Worm (Caenorhabditis elegans): ENCODE data around the gene mett-10.

The mett-10 gene

ce11 chrIII:10101352-10101751 is 13.5 kb upstream of the mett-10 start, which contains the start of gene kel-10:
Gene kel-10, minus strand, starts transcription at chrIII:10101452.
- TF ChIP-seq nhr-23 (tag; optimal IDR thresholded peaks at IDR 0.05) (no peak), skn-1 (tag; optimal IDR thresholded peaks at IDR 0.05) (no peak), nhr-77 (tag; optimal IDR thresholded peaks at IDR 0.05) (no peak), mml-1 (tag; optimal IDR thresholded peaks at IDR 0.05) (no peak), fkh-10 (GFP tag; optimal IDR thresholded peaks at IDR 0.05) (no peak), ZK546.5 (tag; optimal IDR thresholded peaks at IDR 0.05) (no peak), ceh-16 (tag; optimal IDR thresholded peaks at IDR 0.05) (no peak), ztf-4 (tag; optimal IDR thresholded peaks at IDR 0.05) (no peak), R02D3.7 (tag; optimal IDR thresholded peaks at IDR 0.05) (no peak), unc-39 (tag; optimal IDR thresholded peaks at IDR 0.05) (no peak), nhr-237 (tag; optimal IDR thresholded peaks at IDR 0.05) (no peak), zag-1 (tag; optimal IDR thresholded peaks at IDR 0.05) (no peak), daf-12 (tag; optimal IDR thresholded peaks at IDR 0.05) (no peak), nhr-43 (tag; optimal IDR thresholded peaks at IDR 0.05; ENCODE audit: poor library complexity, severe bottlenecking) (no peak), nhr-12 (tag; optimal IDR thresholded peaks at IDR 0.05) (no peak)

ce11 chrIII:10106390-10106789 is 8.4 kb upstream of the mett-10 start, which contains the start of gene srt-55:
Gene srt-55, minus strand, starts transcription at chrIII:10106490.
- TF ChIP-seq egl-27 (tag; optimal IDR thresholded peaks at IDR 0.05) (no peak), nhr-23 (tag; optimal IDR thresholded peaks at IDR 0.05) (no peak), nfya-1 (tag; optimal IDR thresholded peaks at IDR 0.05; ENCODE audit: insufficient read depth) (no peak), ama-1 (optimal IDR thresholded peaks at IDR 0.05) (no peak), unc-39 (tag; optimal IDR thresholded peaks at IDR 0.05) (no peak), nhr-237 (tag; optimal IDR thresholded peaks at IDR 0.05) (no peak), R02D3.7 (tag; optimal IDR thresholded peaks at IDR 0.05) (no peak), tbx-2 (tag; optimal IDR thresholded peaks at IDR 0.05) (no peak), unc-62 (GFP tag; optimal IDR thresholded peaks at IDR 0.05) (no peak), ceh-16 (tag; optimal IDR thresholded peaks at IDR 0.05) (no peak), nhr-12 (tag; optimal IDR thresholded peaks at IDR 0.05) (no peak), lsy-12 (tag; optimal IDR thresholded peaks at IDR 0.05) (no peak), daf-12 (tag; optimal IDR thresholded peaks at IDR 0.05) (no peak), ceh-28 (tag; optimal IDR thresholded peaks at IDR 0.05) (no peak), sea-2 (GFP tag; optimal IDR thresholded peaks at IDR 0.05) (no peak), mdl-1 (tag; optimal IDR thresholded peaks at IDR 0.05) (no peak), fkh-2 (tag; optimal IDR thresholded peaks at IDR 0.05) (no peak), jun-1 (tag; optimal IDR thresholded peaks at IDR 0.05) (no peak), elt-3 (tag; optimal IDR thresholded peaks at IDR 0.05) (no peak), pha-4 (tag; optimal IDR thresholded peaks at IDR 0.05) (no peak)

- TF ChIP-seq nhr-76 (tag; optimal IDR thresholded peaks at IDR 0.05): no peak
- no peak for TF ChIP-seq nhr-11 (tag; optimal IDR thresholded peaks at IDR 0.05)
- no peak for TF ChIP-seq aly-2 (tag; optimal IDR thresholded peaks at IDR 0.05)
- TF ChIP-seq ceh-28 (tag; optimal IDR thresholded peaks at IDR 0.05): no peak
- TF ChIP-seq ztf-11 (tag; optimal IDR thresholded peaks at IDR 0.05): no peak
- TF ChIP-seq R02D3.7 (tag; optimal IDR thresholded peaks at IDR 0.05): no peak
- no peak for TF ChIP-seq lin-39 (tag; optimal IDR thresholded peaks at IDR 0.05)
- TF ChIP-seq ceh-16 (tag; optimal IDR thresholded peaks at IDR 0.05): no peak
- no peak for TF ChIP-seq nhr-237 (tag; optimal IDR thresholded peaks at IDR 0.05)
- TF ChIP-seq nhr-43 (tag; optimal IDR thresholded peaks at IDR 0.05; ENCODE audit: poor library complexity, severe bottlenecking): no peak
- no peak for TF ChIP-seq ama-1 (optimal IDR thresholded peaks at IDR 0.05)
- no peak for TF ChIP-seq jun-1 (tag; optimal IDR thresholded peaks at IDR 0.05)
- TF ChIP-seq pqm-1 (tag; optimal IDR thresholded peaks at IDR 0.05): no peak
- no peak for TF ChIP-seq nhr-77 (tag; optimal IDR thresholded peaks at IDR 0.05)
- TF ChIP-seq ceh-82 (tag; optimal IDR thresholded peaks at IDR 0.05): no peak
- TF ChIP-seq egl-5 (tag; optimal IDR thresholded peaks at IDR 0.05): no peak
- no peak for TF ChIP-seq unc-39 (tag; optimal IDR thresholded peaks at IDR 0.05)
- TF ChIP-seq hmg-11 (tag; optimal IDR thresholded peaks at IDR 0.05): no peak
These were observed 5.8 kb upstream of the mett-10 start, which contains the start of gene T16H12.9 for ce11 chrIII:10108995-10109394. Gene T16H12.9, plus strand, starts transcription at chrIII:10109295.

- no peak for TF ChIP-seq sea-2 (GFP tag; optimal IDR thresholded peaks at IDR 0.05)
- no peak for TF ChIP-seq fkh-10 (GFP tag; optimal IDR thresholded peaks at IDR 0.05)
- no peak for TF ChIP-seq lsy-12 (tag; optimal IDR thresholded peaks at IDR 0.05)
These were observed 1.9 kb upstream of the mett-10 start, which contains the start of gene vps-29 for ce11 chrIII:10112958-10113357. Gene vps-29, minus strand, starts transcription at chrIII:10113058.

All from whole organism, L3 larva.